Fruit fly (Drosophila melanogaster): ENCODE data around the gene RpS19b.

Gene RpS19b

DNA sequence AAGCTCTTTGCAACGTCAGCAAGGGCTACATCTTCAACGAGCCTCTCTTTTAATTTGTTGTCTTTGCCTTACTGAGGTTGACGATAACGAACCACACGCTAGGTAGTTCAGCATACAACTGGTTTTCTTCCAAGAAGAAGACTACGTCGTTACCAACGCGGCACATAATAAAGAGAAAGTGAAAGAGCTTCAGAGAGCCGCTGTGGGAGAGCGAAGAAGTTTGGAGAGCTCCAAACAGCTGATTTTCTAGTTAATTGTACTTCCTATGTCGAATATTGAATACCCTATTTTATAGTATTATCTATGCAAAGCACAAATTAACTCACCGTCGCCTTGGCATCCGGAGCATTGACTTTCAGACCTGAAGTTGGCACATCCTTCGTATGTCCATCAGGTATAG is 22.1 kb upstream of the RpS19b start (continued):
- TF ChIP-seq schlank (tag; optimal IDR thresholded peaks at IDR 0.05) = no peak
- TF ChIP-seq CG3281 (GFP tag; optimal IDR thresholded peaks at IDR 0.05) = no peak
- TF ChIP-seq GATAe (GFP tag; conservative IDR thresholded peaks at IDR 0.05) = no peak
- TF ChIP-seq HLHmδ (GFP tag; optimal IDR thresholded peaks at IDR 0.05) = no peak
- TF ChIP-seq CG10565 (GFP tag; optimal IDR thresholded peaks at IDR 0.05) = no peak
- peak; percentile 81 for TF ChIP-seq D19A (tag; optimal IDR thresholded peaks at IDR 0.05)

DNA sequence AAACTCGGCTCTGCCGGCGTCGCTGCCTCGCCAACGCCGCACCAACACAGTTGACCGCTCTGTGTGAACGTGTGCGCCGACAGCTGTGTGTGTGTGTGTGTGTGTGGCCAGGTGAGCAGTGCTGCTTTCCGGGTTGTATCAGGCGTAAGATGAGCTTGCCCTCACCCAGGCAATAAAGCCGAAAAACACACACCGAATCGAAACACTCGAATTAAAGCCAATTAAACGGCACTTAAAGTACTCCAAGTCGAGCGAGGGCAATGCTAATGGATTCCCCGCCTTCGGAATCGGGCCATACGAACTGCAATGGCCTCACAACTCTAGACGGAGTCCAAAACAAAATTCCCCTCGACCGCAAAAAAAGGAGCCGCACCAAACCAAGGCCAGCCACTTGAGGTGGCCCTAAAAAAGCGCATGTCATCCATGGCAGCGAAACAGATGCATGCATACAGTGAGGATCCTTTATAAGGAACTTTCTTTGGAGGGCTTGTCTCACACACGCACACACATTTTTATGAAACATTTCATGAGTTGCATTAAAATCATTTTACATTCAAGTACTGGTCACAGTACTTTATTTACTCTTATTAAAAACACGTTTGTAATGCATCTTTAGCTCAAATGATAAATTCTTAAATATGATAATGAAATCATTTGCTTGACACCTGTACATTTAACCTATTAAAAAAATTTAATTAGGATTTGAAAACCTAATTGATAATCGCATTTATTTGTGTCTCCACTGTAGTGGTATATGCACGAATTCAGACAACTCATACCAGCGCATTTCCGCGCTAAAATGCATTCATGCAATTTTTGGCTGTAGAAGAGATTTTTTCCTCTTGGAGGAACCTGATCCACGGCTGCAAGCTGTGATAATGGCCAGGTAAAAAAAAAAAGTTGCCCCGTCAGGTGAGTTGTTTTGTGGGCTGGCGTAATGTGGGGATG is 15.4 kb upstream of the RpS19b start:
- peak; percentile 20 for TF ChIP-seq cg (GFP tag; optimal IDR thresholded peaks at IDR 0.05)
- no peak for TF ChIP-seq mam (GFP tag; optimal IDR thresholded peaks at IDR 0.05)
- no peak for TF ChIP-seq sd (tag; optimal IDR thresholded peaks at IDR 0.05)
- no peak for TF ChIP-seq Spps (tag; optimal IDR thresholded peaks at IDR 0.05)
- peak; percentile 85 for TF ChIP-seq corto (GFP tag; optimal IDR thresholded peaks at IDR 0.05)
- TF ChIP-seq Drgx (GFP tag; IDR thresholded peaks at IDR 0.05) = peak; percentile 56; the same call in 1 of the 2 replicates
- peak; percentile 87 for TF ChIP-seq lbe (GFP tag; optimal IDR thresholded peaks at IDR 0.05)
- peak; percentile 29; the same call in 1 of the 2 replicates for TF ChIP-seq Adf1 (GFP tag; IDR thresholded peaks at IDR 0.05)
- TF ChIP-seq onecut (GFP tag; IDR thresholded peaks at IDR 0.05) = no peak
- TF ChIP-seq CG16863 (GFP tag; optimal IDR thresholded peaks at IDR 0.05) = no peak
- no peak for TF ChIP-seq stwl (tag; optimal IDR thresholded peaks at IDR 0.05)
- no peak for TF ChIP-seq CG2678 (tag; optimal IDR thresholded peaks at IDR 0.05)
- TF ChIP-seq CG9797 (GFP tag; optimal IDR thresholded peaks at IDR 0.05) = no peak
- TF ChIP-seq en (GFP tag; optimal IDR thresholded peaks at IDR 0.05) = no peak
- 0 out of 2 replicates have a peak, but pooled peaks have one; percentile 19 for TF ChIP-seq CG3847 (GFP tag; IDR thresholded peaks at IDR 0.05)
- TF ChIP-seq nom (GFP tag; optimal IDR thresholded peaks at IDR 0.05) = peak; percentile 86
- no peak for TF ChIP-seq CG1529 (GFP tag; optimal IDR thresholded peaks at IDR 0.05)
- no peak for TF ChIP-seq vvl (GFP tag; IDR thresholded peaks at IDR 0.05)
- no peak for TF ChIP-seq mld (GFP tag; IDR thresholded peaks at IDR 0.05; ENCODE audit: partially characterized antibody)
- TF ChIP-seq Fer2 (tag; optimal IDR thresholded peaks at IDR 0.05) = no peak
- no peak for TF ChIP-seq ase (GFP tag; IDR thresholded peaks at IDR 0.05)
- 0 out of 3 replicates have a peak, but pooled peaks have one; percentile 18 for TF ChIP-seq gce (GFP tag; IDR thresholded peaks at IDR 0.05)
- 0 out of 2 replicates have a peak, but pooled peaks have one; percentile 29 for TF ChIP-seq slbo (GFP tag; IDR thresholded peaks at IDR 0.05)
- TF ChIP-seq CG4730 (GFP tag; IDR thresholded peaks at IDR 0.05) = no peak
- TF ChIP-seq Hmx (GFP tag; optimal IDR thresholded peaks at IDR 0.05) = no peak
- TF ChIP-seq fd102C (GFP tag; optimal IDR thresholded peaks at IDR 0.05) = no peak
- no peak for TF ChIP-seq gcm2 (GFP tag; optimal IDR thresholded peaks at IDR 0.05)
- TF ChIP-seq CG14710 (tag; optimal IDR thresholded peaks at IDR 0.05) = no peak
- no peak for TF ChIP-seq CG3995 (GFP tag; optimal IDR thresholded peaks at IDR 0.05)
- no peak for TF ChIP-seq vfl (GFP tag; optimal IDR thresholded peaks at IDR 0.05)
- peak in 1 of 2 experiments; percentile 82 for TF ChIP-seq bsh (GFP tag; optimal IDR thresholded peaks at IDR 0.05)
- no peak for TF ChIP-seq CG17912 (GFP tag; optimal IDR thresholded peaks at IDR 0.05)

DNA sequence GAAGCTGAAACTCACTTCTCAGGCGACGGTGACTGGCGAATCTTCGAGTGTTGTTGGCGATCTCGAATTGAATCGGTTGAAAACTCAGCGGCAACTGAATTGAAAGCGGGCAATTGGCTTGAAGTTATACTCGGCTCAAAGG is 14.9 kb upstream of the RpS19b start, which contains the start of gene CG12268:
TSS of gene CG12268 (minus strand) at position 101 of the 142 bp plus-strand sequence.
- TF ChIP-seq tx (GFP tag; optimal IDR thresholded peaks at IDR 0.05) (no peak), ttk (GFP tag; IDR thresholded peaks at IDR 0.05) (no peak), Atf3 (GFP tag; optimal IDR thresholded peaks at IDR 0.05) (no peak), ranshi (GFP tag; IDR thresholded peaks at IDR 0.05) (no peak), z (GFP tag; IDR thresholded peaks at IDR 0.05) (no peak), CG13775 (GFP tag; optimal IDR thresholded peaks at IDR 0.05) (no peak), her (GFP tag; optimal IDR thresholded peaks at IDR 0.05) (no peak), klu (GFP tag; IDR thresholded peaks at IDR 0.05) (no peak), CG3726 (GFP tag; IDR thresholded peaks at IDR 0.05) (no peak), so (GFP tag; IDR thresholded peaks at IDR 0.05) (no peak), dm (GFP tag; optimal IDR thresholded peaks at IDR 0.05) (no peak), ash1 (GFP tag; optimal IDR thresholded peaks at IDR 0.05) (no peak), wdn (GFP tag; IDR thresholded peaks at IDR 0.05) (no peak)
